Worm (Caenorhabditis elegans): ENCODE data around the gene K08D8.10.

Gene K08D8.10

DNA sequence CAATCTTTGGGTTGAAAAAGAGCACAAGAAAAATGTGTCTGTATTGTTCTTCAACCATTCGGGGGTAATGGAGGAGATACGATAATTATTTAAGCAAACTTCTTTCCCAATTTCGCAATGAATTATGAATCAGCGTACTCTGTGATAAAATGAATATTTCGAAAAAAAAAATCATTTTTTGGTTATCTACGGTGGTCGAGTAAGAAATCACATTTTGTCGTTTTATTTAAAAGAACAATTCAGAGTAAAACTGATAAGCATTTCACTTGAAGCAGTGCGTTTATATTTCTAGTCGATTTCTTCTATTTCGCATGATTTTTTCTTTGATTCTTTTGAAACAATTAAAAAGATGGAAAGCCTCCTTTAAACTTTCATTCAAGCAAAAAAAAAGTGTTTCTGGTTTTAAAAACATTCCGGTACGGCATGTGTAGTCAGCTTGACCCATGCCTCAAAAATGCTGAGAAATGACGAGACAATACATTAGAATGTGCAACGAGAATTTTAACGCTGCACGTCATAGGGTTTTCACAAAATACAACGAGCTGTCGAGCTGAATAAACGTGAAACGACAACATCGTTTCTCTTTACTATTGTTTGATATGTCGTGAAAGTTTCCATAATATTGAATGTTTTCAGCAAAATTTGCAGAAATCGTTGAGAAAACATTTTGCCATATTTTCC, 2.2 kb downstream of the K08D8.10 start, which contains the start of gene K08D8.2:
Gene K08D8.2 (plus strand): TSS at position 631 of the 681 bp plus-strand sequence.
- TF ChIP-seq elt-2 (tag; optimal IDR thresholded peaks at IDR 0.05) (no peak), ceh-14 (tag; optimal IDR thresholded peaks at IDR 0.05) (no peak), ceh-34 (tag; optimal IDR thresholded peaks at IDR 0.05) (no peak), hlh-15 (tag; optimal IDR thresholded peaks at IDR 0.05) (no peak), hlh-6 (tag; optimal IDR thresholded peaks at IDR 0.05) (no peak)

DNA sequence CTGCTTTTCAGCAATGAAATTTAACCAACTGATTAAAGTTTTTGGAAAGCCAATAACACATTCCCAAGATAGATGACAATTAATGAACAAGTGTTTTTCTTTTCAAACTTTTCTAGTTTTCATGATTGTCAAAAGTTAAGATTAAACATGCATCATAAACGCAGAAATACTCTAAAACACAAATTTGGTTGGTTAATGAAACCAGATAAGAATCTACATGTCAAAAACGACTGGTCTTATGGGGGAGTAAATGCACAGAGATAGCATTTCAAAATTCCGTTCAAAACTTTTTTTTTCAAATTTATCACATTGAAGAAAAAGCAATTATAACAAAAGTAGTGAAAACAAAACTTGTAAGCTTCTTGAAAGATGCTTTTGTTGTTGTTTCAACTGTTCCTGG, 3.3 kb downstream of the K08D8.10 start:
- TF ChIP-seq madf-2 (tag; optimal IDR thresholded peaks at IDR 0.05) = no peak

DNA sequence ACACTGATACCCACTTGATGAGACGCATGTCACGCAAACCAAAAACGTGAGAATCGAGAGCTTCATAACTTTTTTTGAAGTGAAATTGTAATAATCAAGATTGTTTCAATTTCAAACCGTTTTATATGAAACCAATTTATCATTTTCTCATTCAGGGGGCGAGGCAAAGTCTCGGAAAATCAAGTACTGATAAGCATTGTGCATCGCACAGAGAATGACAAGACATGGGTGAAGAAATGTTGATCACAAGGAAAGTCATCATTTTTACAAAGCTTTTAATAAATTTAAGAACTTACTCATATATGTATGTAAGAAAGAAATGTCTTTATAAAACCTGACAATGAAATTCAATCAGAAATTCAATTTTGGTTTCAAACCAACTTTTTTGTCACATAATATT, 6.2 kb downstream of the K08D8.10 start, which contains the start of gene K08D8.3:
Gene K08D8.3 (minus strand): TSS at position 131 of the 400 bp plus-strand sequence.
- TF ChIP-seq K09A11.1 (tag; optimal IDR thresholded peaks at IDR 0.05; ENCODE audit: insufficient read depth) = no peak
- TF ChIP-seq ceh-9 (tag; optimal IDR thresholded peaks at IDR 0.05) = no peak
- TF ChIP-seq hlh-6 (tag; optimal IDR thresholded peaks at IDR 0.05) = no peak
- TF ChIP-seq dmd-4 (tag; optimal IDR thresholded peaks at IDR 0.05; ENCODE audit: borderline replicate concordance) = no peak
- no peak for TF ChIP-seq ztf-16 (tag; optimal IDR thresholded peaks at IDR 0.05)
- TF ChIP-seq nfya-1 (tag; optimal IDR thresholded peaks at IDR 0.05) = no peak
- TF ChIP-seq sox-2 (GFP tag; IDR thresholded peaks at IDR 0.05) = no peak
- TF ChIP-seq unc-42 (tag; optimal IDR thresholded peaks at IDR 0.05) = no peak
- TF ChIP-seq ceh-24 (tag; optimal IDR thresholded peaks at IDR 0.05) = no peak
- TF ChIP-seq pha-4 (tag; optimal IDR thresholded peaks at IDR 0.05) = no peak
- no peak for TF ChIP-seq ama-1 (optimal IDR thresholded peaks at IDR 0.05)
- no peak for TF ChIP-seq ceh-34 (tag; optimal IDR thresholded peaks at IDR 0.05)
- TF ChIP-seq gmeb-2 (tag; optimal IDR thresholded peaks at IDR 0.05) = no peak
- TF ChIP-seq eyg-1 (tag; optimal IDR thresholded peaks at IDR 0.05) = no peak
- no peak for TF ChIP-seq ceh-30 (tag; optimal IDR thresholded peaks at IDR 0.05)

DNA sequence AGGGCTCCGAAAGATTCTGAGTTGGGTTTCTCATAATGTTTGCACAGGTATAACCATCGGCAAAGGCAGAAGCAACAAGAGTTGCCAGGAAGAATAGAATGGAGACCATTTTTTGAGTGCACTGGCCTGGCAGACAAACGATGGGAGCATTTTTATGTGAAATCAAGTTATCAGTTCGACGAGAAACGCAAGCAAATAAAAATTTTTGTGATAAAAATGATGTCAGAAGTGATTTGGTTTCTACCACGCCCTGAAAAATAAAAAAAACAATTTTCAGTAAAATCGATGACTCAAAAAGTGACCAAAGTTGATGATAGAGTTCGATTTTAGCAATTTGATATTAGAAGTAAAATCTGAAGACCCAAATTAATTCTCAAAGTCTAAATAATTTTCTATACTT, 9.5 kb downstream of the K08D8.10 start, which contains the start of gene K08D8.4:
Gene K08D8.4 (minus strand): TSS at position 128 of the 400 bp plus-strand sequence.
- peak; percentile 15 for TF ChIP-seq elt-2 (tag; optimal IDR thresholded peaks at IDR 0.05)
- no peak for TF ChIP-seq hlh-13 (GFP tag; optimal IDR thresholded peaks at IDR 0.05)

- TF ChIP-seq ets-4 (tag; optimal IDR thresholded peaks at IDR 0.05) = no peak
- TF ChIP-seq hlh-13 (GFP tag; optimal IDR thresholded peaks at IDR 0.05) = no peak
- TF ChIP-seq rnt-1 (tag; optimal IDR thresholded peaks at IDR 0.05) = no peak
- peak; percentile 39 for TF ChIP-seq elt-2 (tag; optimal IDR thresholded peaks at IDR 0.05)
These were observed 11.6 kb downstream of the K08D8.10 start, which contains the start of gene K08D8.5 for ce11 chrIV:12911990-12912389. TSS of gene K08D8.5 (minus strand) at chrIV:12912129.

DNA sequence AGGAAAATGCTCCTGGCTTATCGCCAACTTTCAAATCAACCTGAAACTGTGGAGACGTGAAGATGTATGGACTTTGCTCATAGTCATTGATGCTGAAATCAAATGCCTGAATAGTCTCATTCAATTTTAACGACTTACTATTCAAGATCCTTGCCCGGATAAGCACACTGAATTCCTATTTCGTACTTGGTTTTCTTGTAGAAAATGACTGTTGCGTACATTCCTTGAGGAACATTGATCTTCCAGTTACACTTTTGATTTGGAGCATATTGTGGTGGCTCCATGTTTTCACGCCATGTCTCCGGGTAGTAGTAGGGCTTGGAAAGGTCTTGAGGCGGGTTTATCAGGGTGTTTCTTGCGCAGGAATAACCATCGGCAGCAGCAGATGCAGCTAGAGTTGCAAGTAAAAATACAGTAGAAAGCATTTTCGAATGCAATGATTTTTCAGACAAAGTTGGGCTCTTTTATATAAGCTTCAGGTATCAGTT, 14.2 kb downstream of the K08D8.10 start, which contains the start of gene irg-6:
Gene irg-6 (minus strand): TSS at position 438 of the 488 bp plus-strand sequence.
- TF ChIP-seq unc-42 (tag; optimal IDR thresholded peaks at IDR 0.05) = no peak
- no peak for TF ChIP-seq C38D4.7 (GFP tag; optimal IDR thresholded peaks at IDR 0.05)

ce11 chrIV:12915479-12915878, 15.1 kb downstream of the K08D8.10 start, which contains the start of gene srz-15:
TSS of gene srz-15 (plus strand) at chrIV:12915779.
- TF ChIP-seq ceh-19 (GFP tag; optimal IDR thresholded peaks at IDR 0.05) (no peak), syd-9 (tag; optimal IDR thresholded peaks at IDR 0.05) (no peak), C08G9.2 (tag; optimal IDR thresholded peaks at IDR 0.05) (no peak), zip-5 (tag; optimal IDR thresholded peaks at IDR 0.05) (no peak), npax-4 (tag; optimal IDR thresholded peaks at IDR 0.05) (no peak)

Data from whole organism, late embryonic.